Worm (Caenorhabditis elegans): ENCODE data around the gene ints-9.

Gene ints-9

DNA sequence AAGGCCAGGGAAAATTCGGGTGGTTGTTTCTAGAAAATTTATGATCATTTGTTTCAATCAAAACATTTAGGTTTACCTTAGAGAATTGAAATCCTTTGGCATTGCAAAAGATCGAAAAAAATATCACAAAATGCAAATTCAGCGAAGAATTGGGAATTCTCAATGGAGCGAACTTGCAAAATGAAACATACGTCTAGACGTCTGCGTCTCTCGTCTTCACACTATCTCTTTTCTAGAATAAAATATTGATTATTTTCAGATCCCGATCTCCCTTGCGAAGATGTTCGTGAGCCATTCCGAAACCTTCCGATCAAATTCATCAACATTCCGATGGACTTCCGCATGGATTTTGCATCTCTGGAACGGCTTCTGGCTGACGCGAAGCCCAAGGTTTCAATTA is 4.8 kb downstream of the ints-9 start, which contains the start of gene ets-6:
Gene ets-6 (minus strand): TSS at position 169 of the 400 bp plus-strand sequence.
- peak; percentile 2 for TF ChIP-seq aha-1 (tag)
- TF ChIP-seq tra-1 (GFP tag; IDR thresholded peaks at IDR 0.05): no peak
- TF ChIP-seq mdt-29 (GFP tag; IDR thresholded peaks at IDR 0.05): no peak
- TF ChIP-seq lin-38 (GFP tag; IDR thresholded peaks at IDR 0.05): peak; percentile 96
- no peak for TF ChIP-seq ZK546.5 (tag; optimal IDR thresholded peaks at IDR 0.05)
- TF ChIP-seq mes-2 (tag; optimal IDR thresholded peaks at IDR 0.05; ENCODE audit: poor library complexity, severe bottlenecking): peak; percentile 67
- peak; percentile 45 for TF ChIP-seq ceh-28 (tag; optimal IDR thresholded peaks at IDR 0.05)
- TF ChIP-seq mep-1 (tag; optimal IDR thresholded peaks at IDR 0.05): peak; percentile 52
- TF ChIP-seq dve-1 (tag; optimal IDR thresholded peaks at IDR 0.05; ENCODE audit: insufficient read depth): peak; percentile 20
- peak in 1 of 2 experiments; percentile 77 for TF ChIP-seq lsy-2 (tag; optimal IDR thresholded peaks at IDR 0.05)
- no peak for TF ChIP-seq gei-8 (GFP tag; optimal IDR thresholded peaks at IDR 0.05)
- peak in 1 of 2 experiments; percentile 65 for TF ChIP-seq unc-62 (GFP tag; optimal IDR thresholded peaks at IDR 0.05 in 1 of 2)
- no peak for TF ChIP-seq unc-62 (tag; optimal IDR thresholded peaks at IDR 0.05)
- TF ChIP-seq dpl-1 (GFP tag; optimal IDR thresholded peaks at IDR 0.05): peak; percentile 36
- TF ChIP-seq rbr-2 (tag; optimal IDR thresholded peaks at IDR 0.05): peak; percentile 41
- TF ChIP-seq ceh-44 (GFP tag; IDR thresholded peaks at IDR 0.05): peak; percentile 38; the same call in 1 of the 2 replicates

DNA sequence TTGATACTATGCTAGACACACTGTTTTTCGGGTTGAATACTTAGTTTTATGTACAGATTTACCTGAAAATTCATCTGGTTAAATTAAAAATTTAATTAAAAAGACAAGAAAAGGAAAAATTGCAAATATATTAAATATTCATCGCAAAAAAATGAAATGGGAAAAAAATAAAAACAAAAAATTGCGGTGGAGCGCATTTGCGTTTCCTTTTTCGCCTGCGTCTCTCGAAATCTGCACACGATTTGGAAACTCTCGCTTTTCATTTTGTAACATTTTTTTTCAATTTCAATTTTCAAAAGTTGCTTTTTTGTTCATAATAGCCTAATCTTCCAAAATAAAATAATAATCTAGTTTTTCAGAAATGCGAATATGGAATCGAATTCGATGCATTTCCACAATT is 12.0 kb downstream of the ints-9 start, which contains the start of the genes F19F10.11 and C50E3.5:
Gene F19F10.11 (minus strand): TSS at position 68 of the 400 bp plus-strand sequence.
Gene C50E3.5 (plus strand): TSS at position 360 of the 400 bp plus-strand sequence.
- peak in 1 of 2 experiments; percentile 71 for TF ChIP-seq lsy-2 (tag; optimal IDR thresholded peaks at IDR 0.05)
- peak; percentile 30 for TF ChIP-seq rbr-2 (tag; optimal IDR thresholded peaks at IDR 0.05)
- TF ChIP-seq skn-1 (tag; optimal IDR thresholded peaks at IDR 0.05): no peak
- peak; percentile 43 for TF ChIP-seq dpl-1 (GFP tag; optimal IDR thresholded peaks at IDR 0.05)
- peak; percentile 37 for TF ChIP-seq nhr-28 (tag; optimal IDR thresholded peaks at IDR 0.05)
- TF ChIP-seq mep-1 (tag; optimal IDR thresholded peaks at IDR 0.05): peak; percentile 24
- TF ChIP-seq lin-38 (GFP tag; IDR thresholded peaks at IDR 0.05): peak; percentile 97
- TF ChIP-seq mes-2 (tag; optimal IDR thresholded peaks at IDR 0.05; ENCODE audit: poor library complexity, severe bottlenecking): peak; percentile 73
- TF ChIP-seq ceh-20 (GFP tag; IDR thresholded peaks at IDR 0.05): no peak

- TF ChIP-seq hlh-30 (tag; optimal IDR thresholded peaks at IDR 0.05; ENCODE audit: insufficient read depth): no peak
- TF ChIP-seq fkh-10 (GFP tag; optimal IDR thresholded peaks at IDR 0.05): peak; percentile 15
Measured at ce11 chrV:7590454-7590853, 14.9 kb downstream of the ints-9 start, which contains the start of gene C50E3.6. Gene C50E3.6, minus strand, starts transcription at chrV:7590554.

DNA sequence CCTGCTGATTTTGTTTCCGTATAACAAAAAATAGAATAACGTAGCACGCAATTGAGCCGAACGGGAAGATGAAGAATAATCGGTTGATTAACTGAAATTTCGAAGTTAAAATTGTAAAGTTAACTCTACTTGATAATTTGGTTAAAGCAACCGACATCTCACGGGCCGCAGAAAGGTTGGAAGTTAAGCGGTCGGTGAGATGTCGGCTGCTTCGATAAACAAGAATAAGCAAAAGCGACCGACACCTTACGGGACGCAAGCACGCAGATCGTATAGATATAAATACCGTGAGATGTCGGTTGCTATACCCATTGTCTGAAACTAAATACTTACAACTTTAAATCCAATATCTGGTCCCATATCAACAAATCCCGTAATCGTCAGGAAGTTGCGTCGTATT is 19.5 kb downstream of the ints-9 start:
- TF ChIP-seq R02D3.7 (tag; optimal IDR thresholded peaks at IDR 0.05) (no peak), unc-130 (GFP tag; optimal IDR thresholded peaks at IDR 0.05) (no peak), T26A8.4 (GFP tag; IDR thresholded peaks at IDR 0.05) (no peak), zfp-3 (GFP tag; conservative IDR thresholded peaks at IDR 0.05) (no peak), attf-4 (tag; optimal IDR thresholded peaks at IDR 0.05) (no peak), zip-2 (tag; optimal IDR thresholded peaks at IDR 0.05) (no peak), gei-8 (GFP tag; optimal IDR thresholded peaks at IDR 0.05) (no peak), snpc-4 (tag; optimal IDR thresholded peaks at IDR 0.05) (no peak), daf-8 (GFP tag; IDR thresholded peaks at IDR 0.05) (no peak), F44E2.7 (GFP tag; IDR thresholded peaks at IDR 0.05) (no peak), tra-1 (GFP tag; IDR thresholded peaks at IDR 0.05) (no peak), mep-1 (tag; optimal IDR thresholded peaks at IDR 0.05) (no peak)

DNA sequence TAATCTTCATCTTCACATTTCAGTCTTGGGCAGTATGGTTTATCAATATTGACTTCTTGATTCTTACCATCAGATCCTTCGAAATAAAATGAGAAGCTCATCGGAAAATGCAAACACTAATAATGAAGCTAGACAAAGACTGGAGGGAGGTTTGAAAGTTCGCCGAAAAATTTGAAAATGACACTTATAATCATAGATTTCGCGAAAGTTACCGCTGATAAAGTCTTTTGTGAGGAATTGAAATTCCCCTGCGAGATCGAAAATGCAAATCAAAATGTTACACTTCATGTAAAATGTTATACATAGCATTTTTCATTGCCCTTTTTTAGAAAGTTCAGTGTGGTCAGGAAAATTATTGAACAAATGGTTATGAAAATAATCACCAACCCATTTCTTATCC is 22.7 kb downstream of the ints-9 start, which contains the start of gene C50E3.7:
Gene C50E3.7 (minus strand): TSS at position 101 of the 400 bp plus-strand sequence.
- TF ChIP-seq T26A8.4 (GFP tag; IDR thresholded peaks at IDR 0.05) (no peak), ztf-11 (tag; optimal IDR thresholded peaks at IDR 0.05) (no peak), dpl-1 (GFP tag; optimal IDR thresholded peaks at IDR 0.05) (no peak), madf-9 (GFP tag; conservative IDR thresholded peaks at IDR 0.05) (no peak), ztf-7 (tag; optimal IDR thresholded peaks at IDR 0.05) (no peak), unc-62 (GFP tag; optimal IDR thresholded peaks at IDR 0.05 in 1 of 2) (no peak), unc-62 (tag; optimal IDR thresholded peaks at IDR 0.05) (no peak)

Data from whole organism, L4 larva.